Worm (Caenorhabditis elegans): Measurements from ENCODE around the gene gpx-6.

DNA sequence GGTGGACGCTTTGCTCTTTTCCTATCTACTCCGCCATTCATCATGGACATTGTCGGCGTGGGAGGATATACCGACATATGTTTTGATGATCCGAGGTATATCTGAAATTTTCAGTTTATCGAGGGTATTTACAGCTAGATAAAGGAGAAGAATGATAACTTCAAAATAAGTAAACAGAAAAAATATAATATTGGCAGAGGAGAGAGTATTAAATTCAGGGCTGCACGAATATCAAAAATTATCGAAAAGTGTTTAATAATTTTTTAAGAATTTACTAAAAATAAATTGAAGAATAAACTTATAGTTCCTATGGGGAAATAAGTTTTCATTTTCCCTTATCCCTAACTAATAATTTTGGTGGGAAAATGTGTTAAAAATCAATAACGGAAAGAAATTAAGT is 23.2 kb upstream of the gpx-6 start, which contains the start of gene wsp-1:
- TF ChIP-seq pha-4 (tag; optimal IDR thresholded peaks at IDR 0.05) = no peak
- no peak for TF ChIP-seq pha-2 (tag; optimal IDR thresholded peaks at IDR 0.05)
- no peak for TF ChIP-seq pqm-1 (tag; optimal IDR thresholded peaks at IDR 0.05)
- TF ChIP-seq hlh-6 (tag; optimal IDR thresholded peaks at IDR 0.05) = no peak
- no peak for TF ChIP-seq nhr-11 (tag; optimal IDR thresholded peaks at IDR 0.05)
- TF ChIP-seq unc-55 (GFP tag; optimal IDR thresholded peaks at IDR 0.05) = no peak
- no peak for TF ChIP-seq elt-2 (tag; optimal IDR thresholded peaks at IDR 0.05)
- TF ChIP-seq ceh-2 (tag; optimal IDR thresholded peaks at IDR 0.05) = no peak
- TF ChIP-seq mec-3 (tag; optimal IDR thresholded peaks at IDR 0.05; ENCODE audit: borderline replicate concordance) = no peak
- TF ChIP-seq ceh-48 (tag; optimal IDR thresholded peaks at IDR 0.05) = no peak

Measured in whole organism, late embryonic.